Worm (Caenorhabditis elegans) whole organism, late embryonic: Measurements from ENCODE around the gene ubh-3.

Experiments used
- C08G9.2 ChIP-seq: sonication (generic microtip); optimal IDR thresholded peaks from 2 replicates; lab custom pipeline; 2016; ENCODE audit warnings: mild to moderate bottlenecking, missing genetic modification characterization, moderate library complexity, missing compliant biosample characterization
- K09A11.1 ChIP-seq: sonication (generic microtip); optimal IDR thresholded peaks from 2 replicates; lab custom pipeline; 2017; ENCODE audit warnings: antibody characterized with exemption, mild to moderate bottlenecking, missing genetic modification characterization, missing compliant biosample characterization; ENCODE audit not compliant: insufficient read depth
- Y22D7AL.16 ChIP-seq: sonication (generic microtip); optimal IDR thresholded peaks from 2 replicates; lab custom pipeline; 2016; ENCODE audit warnings: missing genetic modification characterization, missing compliant biosample characterization
- ama-1 ChIP-seq: fragments of 150-350 bp; optimal IDR thresholded peaks from 2 replicates; lab custom pipeline; 2014
- ceh-22 ChIP-seq: sonication (generic microtip); optimal IDR thresholded peaks from 2 replicates; lab custom pipeline; 2017; ENCODE audit warnings: missing biosample characterization, missing genetic modification characterization
- ceh-30 ChIP-seq: fragments of 150-350 bp; optimal IDR thresholded peaks from 2 replicates; lab custom pipeline; 2014; ENCODE audit warnings: missing biosample characterization, missing genetic modification characterization
- ceh-34 ChIP-seq: sonication (generic microtip); optimal IDR thresholded peaks from 2 replicates; lab custom pipeline; 2016; ENCODE audit warnings: mild to moderate bottlenecking, missing genetic modification characterization, missing compliant biosample characterization
- ceh-45 ChIP-seq: fragments of 200-800 bp; sonication (Bioruptor generic); IDR thresholded peaks from 2 replicates; pipeline ENCODE4 v1.3.6; 2022; ENCODE audit warnings: missing genetic modification reagents, missing genetic modification characterization, missing compliant biosample characterization
- eyg-1 ChIP-seq: sonication (generic microtip); optimal IDR thresholded peaks from 2 replicates; lab custom pipeline; 2016; ENCODE audit warnings: missing genotype, missing genetic modification characterization, missing compliant biosample characterization
- fax-1 ChIP-seq: sonication (generic microtip); optimal IDR thresholded peaks from 2 replicates; lab custom pipeline; 2016; ENCODE audit warnings: missing genotype, missing genetic modification characterization, missing compliant biosample characterization
- fkh-10 ChIP-seq: fragments of 150-350 bp; optimal IDR thresholded peaks from 2 replicates; lab custom pipeline; 2014; ENCODE audit warnings: missing biosample characterization, missing genetic modification reagents, missing genetic modification characterization
- fkh-6 ChIP-seq: sonication (generic microtip); optimal IDR thresholded peaks from 2 replicates; lab custom pipeline; 2016; ENCODE audit warnings: missing genetic modification characterization, missing compliant biosample characterization
- hlh-13 ChIP-seq: fragments of 200-800 bp; sonication (Bioruptor generic); optimal IDR thresholded peaks from 2 replicates; lab custom pipeline; 2018; ENCODE audit warnings: mild to moderate bottlenecking, missing genetic modification characterization, missing compliant biosample characterization
- hlh-6 ChIP-seq: sonication (generic microtip); optimal IDR thresholded peaks from 2 replicates; lab custom pipeline; 2016; ENCODE audit warnings: missing genotype, missing genetic modification characterization, missing compliant biosample characterization
- lim-6 ChIP-seq: sonication (generic microtip); optimal IDR thresholded peaks from 2 replicates; lab custom pipeline; 2016; ENCODE audit warnings: missing genetic modification characterization, missing compliant biosample characterization
- lin-11 ChIP-seq: fragments of 200-800 bp; sonication (Bioruptor generic); optimal IDR thresholded peaks from 2 replicates; lab custom pipeline; 2018; ENCODE audit warnings: mild to moderate bottlenecking, missing genetic modification characterization, missing compliant biosample characterization
- madf-2 ChIP-seq: sonication (generic microtip); optimal IDR thresholded peaks from 2 replicates; lab custom pipeline; 2017; ENCODE audit warnings: missing genetic modification characterization, missing compliant biosample characterization
- mec-3 ChIP-seq: sonication (generic microtip); optimal IDR thresholded peaks from 2 replicates; lab custom pipeline; 2016; ENCODE audit warnings: borderline replicate concordance, missing genetic modification characterization, missing compliant biosample characterization
- nfya-1 ChIP-seq: sonication (generic microtip); optimal IDR thresholded peaks from 2 replicates; lab custom pipeline; 2017; ENCODE audit warnings: missing genetic modification characterization, mild to moderate bottlenecking, missing compliant biosample characterization, antibody characterized with exemption, moderate library complexity
- nhr-232 ChIP-seq: sonication (generic microtip); optimal IDR thresholded peaks from 2 replicates; lab custom pipeline; 2016; ENCODE audit warnings: missing genetic modification characterization, missing compliant biosample characterization
- pax-1 ChIP-seq: fragments of 150-350 bp; optimal IDR thresholded peaks from 2 replicates; lab custom pipeline; 2014; ENCODE audit warnings: missing biosample characterization, missing genetic modification characterization
- pqm-1 ChIP-seq: sonication (generic microtip); optimal IDR thresholded peaks from 2 replicates; lab custom pipeline; 2016; ENCODE audit warnings: missing genetic modification characterization, missing compliant biosample characterization
- sox-4 ChIP-seq: sonication (generic microtip); optimal IDR thresholded peaks from 2 replicates; lab custom pipeline; 2017; ENCODE audit warnings: mild to moderate bottlenecking, missing genetic modification characterization, inconsistent platforms, missing compliant biosample characterization
- tbx-2 ChIP-seq: sonication (generic microtip); optimal IDR thresholded peaks from 2 replicates; lab custom pipeline; 2016; ENCODE audit warnings: missing genetic modification characterization, missing compliant biosample characterization
- ttx-3 ChIP-seq: sonication (generic microtip); optimal IDR thresholded peaks from 2 replicates; lab custom pipeline; 2016; ENCODE audit warnings: missing genetic modification reagents, missing genetic modification characterization, missing compliant biosample characterization
- unc-3 ChIP-seq, 2 experiments: fragments of 200-800 bp in 1 of 2; sonication (Bioruptor generic) in 1 of 2; sonication (generic microtip) in 1 of 2; conservative IDR thresholded peaks in 1 of 2; optimal IDR thresholded peaks in 1 of 2; 2 replicates each; pipeline versions ENCODE4 v1.3.6 to Lab custom; 2016 to 2022; ENCODE audit warnings: missing compliant biosample characterization in 2 of 2, missing genetic modification characterization in 2 of 2, missing genetic modification reagents in 1 of 2
- unc-42 ChIP-seq: sonication (generic microtip); optimal IDR thresholded peaks from 2 replicates; lab custom pipeline; 2016; ENCODE audit warnings: missing genotype, missing genetic modification characterization, missing compliant biosample characterization
- unc-55 ChIP-seq: sonication (generic microtip); optimal IDR thresholded peaks from 2 replicates; lab custom pipeline; 2017; ENCODE audit warnings: missing biosample characterization, missing genetic modification reagents, missing genetic modification characterization
- unc-86 ChIP-seq: sonication (generic microtip); optimal IDR thresholded peaks from 2 replicates; lab custom pipeline; 2016; ENCODE audit warnings: missing genetic modification characterization, missing compliant biosample characterization
- zip-5 ChIP-seq: sonication (generic microtip); optimal IDR thresholded peaks from 2 replicates; lab custom pipeline; 2016; ENCODE audit warnings: missing genetic modification characterization, missing compliant biosample characterization
- ztf-16 ChIP-seq: sonication (generic microtip); optimal IDR thresholded peaks from 2 replicates; lab custom pipeline; 2017; ENCODE audit warnings: missing genetic modification characterization, missing compliant biosample characterization

Gene ubh-3

DNA sequence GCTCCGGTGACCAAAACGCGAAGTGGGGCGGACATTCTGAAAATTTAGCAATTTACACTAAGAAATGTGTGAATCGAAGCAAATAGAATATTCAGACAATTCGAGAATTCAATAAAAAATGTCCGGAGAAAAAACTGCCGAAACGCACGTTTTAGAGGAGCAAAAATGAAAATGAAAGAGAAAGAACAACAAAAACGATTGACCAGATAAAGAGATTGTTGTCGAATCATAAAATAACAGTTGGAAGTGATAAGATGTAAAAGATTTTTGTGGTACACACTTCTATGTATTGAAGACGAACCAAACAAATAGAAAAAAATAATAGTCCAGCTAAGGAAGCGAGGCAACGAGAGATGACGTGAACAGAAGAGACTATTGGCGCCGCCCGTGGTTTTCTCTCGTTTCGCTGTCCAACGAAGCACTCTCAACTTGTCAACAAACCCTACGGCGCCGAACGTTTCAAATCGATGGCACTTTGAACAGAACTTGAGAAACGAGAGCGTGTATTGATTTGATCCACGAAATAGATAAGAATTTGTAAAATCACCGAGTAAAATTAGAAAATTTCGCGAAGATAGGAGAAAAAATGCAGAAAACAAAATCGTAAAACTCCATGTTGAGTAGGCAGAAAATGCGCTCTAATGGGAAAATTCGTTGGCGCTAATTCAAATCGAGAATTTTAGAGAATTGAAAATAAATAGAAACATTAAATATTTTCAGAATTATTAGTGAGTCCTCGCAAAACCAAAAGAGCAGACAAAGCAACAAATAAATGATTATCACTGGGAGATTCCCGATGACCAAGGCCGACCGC, 8.1 kb upstream of the ubh-3 start, which contains the start of gene mdh-1:
TSS of gene mdh-1 (minus strand) at position 36 of the 814 bp plus-strand sequence.
- TF ChIP-seq nfya-1 = no peak
- no peak for TF ChIP-seq fkh-6
- no peak for TF ChIP-seq unc-42 (tag; lab: Kevin White, UChicago)
- TF ChIP-seq pqm-1 = no peak
- no peak for TF ChIP-seq madf-2 (tag; lab: Kevin White, UChicago)
- no peak for TF ChIP-seq ceh-22 (tag; lab: Kevin White, UChicago)

DNA sequence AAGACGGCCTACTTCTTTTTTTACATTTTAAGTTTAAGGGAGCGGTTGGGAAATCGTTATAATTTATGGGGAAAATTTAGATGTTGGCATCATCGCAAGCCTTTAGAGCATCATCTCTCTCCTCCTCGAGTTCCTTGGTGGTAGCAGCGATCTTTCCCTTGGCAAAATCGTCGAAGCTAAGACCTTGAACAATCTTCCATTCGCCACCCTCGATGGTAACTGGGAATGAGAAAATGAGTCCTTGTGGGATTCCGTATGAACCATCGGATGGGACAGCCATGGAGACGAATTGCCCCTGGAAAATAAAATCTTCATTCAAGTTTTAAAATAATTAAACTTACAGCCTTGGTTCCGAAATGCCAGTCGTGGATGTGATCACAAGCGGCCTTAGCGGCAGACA, 6.7 kb upstream of the ubh-3 start:
- no peak for TF ChIP-seq C08G9.2 (tag; lab: Kevin White, UChicago)
- no peak for TF ChIP-seq ztf-16
- no peak for TF ChIP-seq zip-5
- no peak for TF ChIP-seq mec-3 (tag; lab: Kevin White, UChicago)
- no peak for TF ChIP-seq hlh-6 (tag; lab: Kevin White, UChicago)

DNA sequence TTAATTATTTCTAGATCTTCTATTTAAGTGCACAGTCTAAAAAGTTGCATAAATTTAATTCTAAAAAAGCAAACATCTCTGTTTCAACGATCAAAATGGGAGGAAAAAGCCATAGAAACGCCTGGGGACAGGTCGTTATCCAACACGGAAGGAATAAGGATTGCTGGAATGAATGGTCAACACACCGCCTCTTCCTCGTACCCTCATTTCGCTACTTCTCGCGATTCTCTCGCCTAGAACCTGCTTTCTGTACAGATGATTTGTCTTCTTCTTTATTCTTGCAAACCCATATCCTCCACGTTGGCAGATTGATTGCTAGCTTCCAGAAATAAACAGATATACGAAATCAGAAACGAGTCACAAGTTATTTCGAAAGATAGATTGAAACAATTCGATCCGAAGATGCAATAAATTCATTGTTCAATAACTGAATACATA, 6.3 kb upstream of the ubh-3 start, which contains the start of gene dpy-11:
TSS of gene dpy-11 (minus strand) at position 354 of the 438 bp plus-strand sequence.
- TF ChIP-seq ceh-45 (GFP tag; lab: Robert Waterston, UW) = 0 out of 2 replicates have a peak, but pooled peaks have one; percentile 40
- no peak for TF ChIP-seq unc-3 (GFP tag; conservative IDR thresholded peaks at IDR 0.05; lab: Robert Waterston, UW)
- TF ChIP-seq unc-3 (tag; optimal IDR thresholded peaks at IDR 0.05; lab: Kevin White, UChicago) = no peak
- TF ChIP-seq, all 69 proteins: peak for 1

DNA sequence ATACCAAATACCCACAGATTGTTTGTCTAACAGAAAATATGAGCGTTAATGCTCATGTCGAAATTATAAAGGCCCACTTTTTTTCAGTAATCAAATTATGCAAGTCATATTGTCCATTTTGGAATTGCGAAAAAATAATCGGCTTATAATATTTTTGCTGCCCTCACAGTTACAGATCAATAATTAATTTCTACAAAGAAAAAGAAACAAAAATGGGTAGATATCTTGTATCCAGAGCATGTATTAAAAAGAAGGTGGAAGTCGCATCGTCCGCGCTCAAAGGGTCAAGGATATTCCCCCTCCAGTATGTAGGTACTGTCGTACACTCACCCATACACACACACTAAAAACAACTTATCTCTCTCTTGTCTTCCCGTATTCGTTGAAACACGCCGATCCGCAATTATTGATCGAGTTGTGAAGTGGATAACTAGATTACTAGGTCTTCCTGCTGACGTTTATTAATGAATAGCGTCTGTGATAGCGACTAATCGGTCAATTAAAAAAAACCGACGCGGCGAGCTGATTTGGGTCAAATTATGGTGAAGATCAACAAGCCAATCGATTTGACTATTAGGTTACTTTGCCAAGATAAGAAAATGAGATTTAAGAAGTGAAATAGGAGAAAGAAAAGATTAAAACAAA, 5.3 kb upstream of the ubh-3 start:
- no peak for TF ChIP-seq C08G9.2 (tag; lab: Kevin White, UChicago)
- no peak for TF ChIP-seq sox-4 (tag; lab: Kevin White, UChicago)
- TF ChIP-seq hlh-13 (GFP tag; lab: Kevin White, UChicago) = no peak
- no peak for TF ChIP-seq unc-55 (GFP tag; lab: Kevin White, UChicago)
- TF ChIP-seq lim-6 = no peak

DNA sequence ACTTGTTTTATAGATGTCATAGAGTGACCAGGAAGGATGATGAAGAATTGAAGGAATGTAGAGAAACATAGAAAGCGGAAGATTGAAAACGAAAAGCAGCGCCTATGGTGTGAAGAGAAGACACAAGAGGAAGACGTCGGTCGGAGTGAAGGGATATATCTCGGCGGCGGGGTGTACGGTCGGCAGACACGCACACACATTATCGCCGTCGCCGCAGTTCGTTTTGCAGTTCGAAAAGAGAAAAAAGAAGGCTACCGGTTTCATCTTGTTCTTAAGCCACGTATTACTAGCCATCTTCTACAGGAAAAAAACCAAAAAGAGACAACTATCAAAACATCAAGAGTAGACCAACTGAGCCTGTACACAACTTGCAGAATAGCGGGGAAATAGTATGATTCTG, 4.8 kb upstream of the ubh-3 start:
- TF ChIP-seq nhr-232 (no peak), unc-3 (GFP tag; conservative IDR thresholded peaks at IDR 0.05; lab: Robert Waterston, UW) (no peak), unc-3 (tag; optimal IDR thresholded peaks at IDR 0.05; lab: Kevin White, UChicago) (no peak), eyg-1 (no peak), fax-1 (tag; lab: Kevin White, UChicago) (no peak), Y22D7AL.16 (tag; lab: Kevin White, UChicago) (no peak), pax-1 (no peak), tbx-2 (no peak), unc-86 (tag; lab: Kevin White, UChicago) (no peak), madf-2 (tag; lab: Kevin White, UChicago) (no peak), ttx-3 (tag; lab: Kevin White, UChicago) (no peak), ceh-22 (tag; lab: Kevin White, UChicago) (no peak), K09A11.1 (tag; lab: Kevin White, UChicago) (no peak), fkh-10 (no peak), ceh-34 (tag; lab: Kevin White, UChicago) (no peak), ceh-45 (GFP tag; lab: Robert Waterston, UW) (no peak), lim-6 (no peak), ceh-30 (tag; lab: Kevin White, UChicago) (no peak), ama-1 (no peak), lin-11 (tag; lab: Kevin White, UChicago) (no peak), unc-42 (tag; lab: Kevin White, UChicago) (no peak)
